Worm (Caenorhabditis elegans) whole organism, L2 larva: Measurements from ENCODE around the gene clec-133.

Experiments used
- F13H6.1 ChIP-seq: sonication (generic microtip); optimal IDR thresholded peaks from 2 replicates; lab custom pipeline; 2016; ENCODE audit warnings: missing genetic modification characterization, missing compliant biosample characterization
- R02D3.7 ChIP-seq: fragments of 150-350 bp; optimal IDR thresholded peaks from 2 replicates; lab custom pipeline; 2014; ENCODE audit warnings: missing biosample characterization, missing genetic modification characterization
- Y55F3AM.14 ChIP-seq: fragments of 200-800 bp; sonication (Bioruptor generic); optimal IDR thresholded peaks from 2 replicates; lab custom pipeline; 2018; ENCODE audit warnings: mild to moderate bottlenecking, missing genetic modification characterization, missing compliant biosample characterization
- ZK546.5 ChIP-seq: sonication (generic microtip); optimal IDR thresholded peaks from 2 replicates; lab custom pipeline; 2017; ENCODE audit warnings: missing biosample characterization, missing genetic modification characterization
- aly-2 ChIP-seq: fragments of 150-350 bp; optimal IDR thresholded peaks from 2 replicates; lab custom pipeline; 2014; ENCODE audit warnings: missing biosample characterization, missing genetic modification characterization
- ama-1 ChIP-seq: fragments of 150-350 bp; optimal IDR thresholded peaks from 2 replicates; lab custom pipeline; 2018; ENCODE audit warnings: inconsistent platforms
- blmp-1 ChIP-seq: sonication (generic microtip); optimal IDR thresholded peaks from 2 replicates; lab custom pipeline; 2017; ENCODE audit warnings: missing genetic modification characterization, mild to moderate bottlenecking, missing compliant biosample characterization, antibody characterized with exemption, moderate library complexity; ENCODE audit not compliant: insufficient read depth
- ceh-16 ChIP-seq: fragments of 150-350 bp; optimal IDR thresholded peaks from 2 replicates; lab custom pipeline; 2014; ENCODE audit warnings: missing biosample characterization, missing genetic modification characterization
- ceh-82 ChIP-seq: fragments of 150-350 bp; optimal IDR thresholded peaks from 2 replicates; lab custom pipeline; 2014; ENCODE audit warnings: missing biosample characterization, missing genetic modification characterization
- dmd-4 ChIP-seq: sonication (generic microtip); optimal IDR thresholded peaks from 2 replicates; lab custom pipeline; 2017; ENCODE audit warnings: missing biosample characterization, missing genetic modification characterization
- egl-27 ChIP-seq: sonication (generic microtip); optimal IDR thresholded peaks from 3 replicates; lab custom pipeline; 2017; ENCODE audit warnings: missing biosample characterization, missing genetic modification reagents, missing genetic modification characterization
- elt-1 ChIP-seq: fragments of 150-350 bp; optimal IDR thresholded peaks from 2 replicates; lab custom pipeline; 2014; ENCODE audit warnings: missing biosample characterization, missing genetic modification characterization
- elt-3 ChIP-seq: sonication (generic microtip); optimal IDR thresholded peaks from 2 replicates; lab custom pipeline; 2017; ENCODE audit warnings: missing biosample characterization, missing genetic modification characterization
- fos-1 ChIP-seq: fragments of 150-350 bp; optimal IDR thresholded peaks from 2 replicates; lab custom pipeline; 2014; ENCODE audit warnings: missing biosample characterization, missing genetic modification characterization
- gmeb-1 ChIP-seq: fragments of 150-350 bp; optimal IDR thresholded peaks from 2 replicates; lab custom pipeline; 2014; ENCODE audit warnings: missing biosample characterization, missing genetic modification characterization
- lin-11 ChIP-seq: fragments of 150-350 bp; sonication (generic microtip); optimal IDR thresholded peaks from 2 replicates; lab custom pipeline; 2014; ENCODE audit warnings: missing biosample characterization, missing genetic modification characterization, inconsistent platforms, mixed read lengths
- lsy-2 ChIP-seq, 2 experiments: fragments of 150-350 bp in 1 of 2; sonication (generic microtip) in 1 of 2; optimal IDR thresholded peaks; 2 replicates each; lab custom pipeline; 2014 to 2017; ENCODE audit warnings: missing biosample characterization in 2 of 2, missing genetic modification characterization in 2 of 2
- mbf-1 ChIP-seq: sonication (generic microtip); optimal IDR thresholded peaks from 2 replicates; lab custom pipeline; 2017; ENCODE audit warnings: missing biosample characterization, missing genetic modification characterization
- mdl-1 ChIP-seq, 2 experiments: fragments of 150-350 bp in 1 of 2; sonication (generic microtip) in 1 of 2; optimal IDR thresholded peaks; 2 replicates each; lab custom pipeline; 2017; ENCODE audit warnings: missing biosample characterization in 2 of 2, missing genetic modification characterization in 2 of 2
- nhr-10 ChIP-seq: sonication (generic microtip); optimal IDR thresholded peaks from 2 replicates; lab custom pipeline; 2017; ENCODE audit warnings: missing biosample characterization, missing genetic modification characterization
- nhr-12 ChIP-seq: fragments of 150-350 bp; optimal IDR thresholded peaks from 2 replicates; lab custom pipeline; 2014; ENCODE audit warnings: missing biosample characterization, missing genetic modification characterization
- nhr-129 ChIP-seq: fragments of 150-350 bp; optimal IDR thresholded peaks from 2 replicates; lab custom pipeline; 2014; ENCODE audit warnings: missing biosample characterization, missing genetic modification characterization
- nhr-21 ChIP-seq: fragments of 150-350 bp; optimal IDR thresholded peaks from 2 replicates; lab custom pipeline; 2014; ENCODE audit warnings: missing biosample characterization, missing genetic modification characterization
- nhr-237 ChIP-seq: fragments of 150-350 bp; optimal IDR thresholded peaks from 2 replicates; lab custom pipeline; 2014; ENCODE audit warnings: missing biosample characterization, missing genetic modification characterization
- nhr-25 ChIP-seq: fragments of 150-350 bp; sonication (generic microtip); optimal IDR thresholded peaks from 3 replicates; lab custom pipeline; 2014; ENCODE audit warnings: missing biosample characterization, missing genetic modification characterization
- nhr-6 ChIP-seq: fragments of 150-350 bp; optimal IDR thresholded peaks from 2 replicates; lab custom pipeline; 2014; ENCODE audit warnings: missing biosample characterization, missing genetic modification characterization
- nhr-77 ChIP-seq: fragments of 150-350 bp; optimal IDR thresholded peaks from 2 replicates; lab custom pipeline; 2014; ENCODE audit warnings: missing biosample characterization, missing genetic modification characterization
- peb-1 ChIP-seq: fragments of 150-350 bp; optimal IDR thresholded peaks from 2 replicates; lab custom pipeline; 2014; ENCODE audit warnings: missing biosample characterization, missing genetic modification characterization
- skn-1 ChIP-seq: sonication (generic microtip); optimal IDR thresholded peaks from 2 replicates; lab custom pipeline; 2017; ENCODE audit warnings: missing biosample characterization, missing genetic modification characterization
- sma-3 ChIP-seq: sonication (generic microtip); optimal IDR thresholded peaks from 2 replicates; lab custom pipeline; 2016; ENCODE audit warnings: missing genetic modification reagents, missing genetic modification characterization, missing compliant biosample characterization
- sma-9 ChIP-seq, 2 experiments: fragments of 150-350 bp in 1 of 2; sonication (generic microtip) in 1 of 2; optimal IDR thresholded peaks; 2 replicates each; lab custom pipeline; 2014 to 2016; ENCODE audit warnings: missing genetic modification characterization in 2 of 2, mild to moderate bottlenecking in 1 of 2, missing biosample characterization in 1 of 2, missing compliant biosample characterization in 1 of 2, missing genetic modification reagents in 1 of 2, moderate library complexity in 1 of 2
- snpc-4 ChIP-seq: fragments of 150-350 bp; optimal IDR thresholded peaks from 2 replicates; lab custom pipeline; 2014; ENCODE audit warnings: missing biosample characterization, missing genetic modification characterization
- unc-55 ChIP-seq: fragments of 150-350 bp; sonication (generic microtip); optimal IDR thresholded peaks from 3 replicates; lab custom pipeline; 2014; ENCODE audit warnings: missing biosample characterization, missing genetic modification reagents, missing genetic modification characterization
- unc-62 ChIP-seq: fragments of 150-350 bp; optimal IDR thresholded peaks from 2 replicates; lab custom pipeline; 2014; ENCODE audit warnings: missing biosample characterization, missing genetic modification reagents, missing genetic modification characterization
- zag-1 ChIP-seq: fragments of 150-350 bp; optimal IDR thresholded peaks from 2 replicates; lab custom pipeline; 2014; ENCODE audit warnings: missing biosample characterization, missing genetic modification characterization
- ztf-1 ChIP-seq: fragments of 200-800 bp; sonication (Bioruptor generic); conservative IDR thresholded peaks from 2 replicates; pipeline ENCODE4 v1.3.6; 2022; ENCODE audit warnings: missing genetic modification characterization, missing compliant biosample characterization
- ztf-11 ChIP-seq: sonication (generic microtip); optimal IDR thresholded peaks from 2 replicates; lab custom pipeline; 2017; ENCODE audit warnings: missing biosample characterization, missing genetic modification characterization
- ztf-4 ChIP-seq: fragments of 150-350 bp; optimal IDR thresholded peaks from 2 replicates; lab custom pipeline; 2014; ENCODE audit warnings: missing biosample characterization, missing genetic modification characterization

Gene clec-133

ce11 chrII:3554673-3555072 is 23.5 kb upstream of the clec-133 start:
- TF ChIP-seq ZK546.5 (no peak), F13H6.1 (no peak), sma-3 (GFP tag; lab: Kevin White, UChicago) (no peak), lsy-2 (tag; optimal IDR thresholded peaks at IDR 0.05; lab: Kevin White, UChicago) (no peak), lin-11 (tag; lab: Kevin White, UChicago) (no peak), ztf-1 (no peak), nhr-12 (tag; lab: Kevin White, UChicago) (no peak), aly-2 (tag; lab: Kevin White, UChicago) (no peak), sma-9 (GFP tag; optimal IDR thresholded peaks at IDR 0.05; lab: Kevin White, UChicago) (no peak), sma-9 (tag; optimal IDR thresholded peaks at IDR 0.05; lab: Kevin White, UChicago) (no peak), ztf-11 (tag; lab: Kevin White, UChicago) (no peak), nhr-77 (tag; lab: Kevin White, UChicago) (no peak), mdl-1 (tag; optimal IDR thresholded peaks at IDR 0.05; lab: Kevin White, UChicago) (no peak), nhr-237 (tag; lab: Kevin White, UChicago) (no peak), zag-1 (tag; lab: Kevin White, UChicago) (no peak), Y55F3AM.14 (GFP tag; lab: Kevin White, UChicago) (no peak), gmeb-1 (tag; lab: Kevin White, UChicago) (no peak)
- TF ChIP-seq, all 48 proteins: peak for 0

DNA sequence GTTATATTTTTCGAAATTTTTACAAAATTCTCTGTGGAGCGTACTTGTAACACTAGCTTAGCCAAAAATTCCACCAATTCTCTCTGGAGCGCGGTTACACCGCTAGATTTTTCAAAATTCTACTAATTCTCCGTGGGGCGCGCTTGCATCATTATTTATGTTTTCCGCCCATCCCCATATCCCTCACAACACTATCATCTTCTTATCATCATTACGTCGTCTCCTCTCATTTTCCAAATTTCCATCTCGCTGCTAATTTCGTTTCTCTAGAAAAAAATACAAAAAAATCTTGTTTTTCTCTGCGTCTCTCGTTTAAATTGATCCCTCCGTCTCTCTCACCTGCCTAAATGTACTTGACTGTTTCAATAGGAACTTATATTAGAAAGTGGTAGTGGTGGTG is 22.9 kb upstream of the clec-133 start:
- TF ChIP-seq nhr-129 (no peak), ama-1 (lab: Kevin White, UChicago) (no peak), sma-3 (GFP tag; lab: Kevin White, UChicago) (peak; percentile 54)

- no peak for TF ChIP-seq skn-1
- TF ChIP-seq nhr-21 (tag; lab: Kevin White, UChicago): no peak
- no peak for TF ChIP-seq peb-1 (tag; lab: Kevin White, UChicago)
- no peak for TF ChIP-seq lin-11 (tag; lab: Kevin White, UChicago)
- no peak for TF ChIP-seq unc-62 (GFP tag; lab: Kevin White, UChicago)
- TF ChIP-seq unc-55 (GFP tag; lab: Kevin White, UChicago): no peak
- no peak for TF ChIP-seq R02D3.7
- TF ChIP-seq ZK546.5: no peak
- TF ChIP-seq sma-3 (GFP tag; lab: Kevin White, UChicago): no peak
- no peak for TF ChIP-seq mbf-1 (tag; lab: Kevin White, UChicago)
- TF ChIP-seq snpc-4 (tag; lab: Kevin White, UChicago): no peak
- no peak for TF ChIP-seq ceh-82
- no peak for TF ChIP-seq zag-1 (tag; lab: Kevin White, UChicago)
- TF ChIP-seq egl-27 (tag; lab: Kevin White, UChicago): no peak
Measured at ce11 chrII:3556584-3556983, 21.6 kb upstream of the clec-133 start.

ce11 chrII:3557417-3557816 is 20.8 kb upstream of the clec-133 start, which contains the start of gene lgc-45:
TSS of gene lgc-45 (plus strand) at chrII:3557472.
- no peak for TF ChIP-seq fos-1 (tag; lab: Kevin White, UChicago)
- no peak for TF ChIP-seq zag-1 (tag; lab: Kevin White, UChicago)
- TF ChIP-seq dmd-4 (tag; lab: Kevin White, UChicago): no peak
- no peak for TF ChIP-seq egl-27 (tag; lab: Kevin White, UChicago)
- TF ChIP-seq ztf-4 (tag; lab: Kevin White, UChicago): no peak
- TF ChIP-seq nhr-6 (tag; lab: Kevin White, UChicago): no peak
- TF ChIP-seq mbf-1 (tag; lab: Kevin White, UChicago): no peak
- TF ChIP-seq nhr-10 (tag; lab: Kevin White, UChicago): no peak
- no peak for TF ChIP-seq nhr-237 (tag; lab: Kevin White, UChicago)
- no peak for TF ChIP-seq ceh-16 (tag; lab: Kevin White, UChicago)
- no peak for TF ChIP-seq blmp-1
- no peak for TF ChIP-seq nhr-21 (tag; lab: Kevin White, UChicago)
- TF ChIP-seq elt-1 (tag; lab: Kevin White, UChicago): no peak
- no peak for TF ChIP-seq nhr-25 (tag; lab: Kevin White, UChicago)
- no peak for TF ChIP-seq ZK546.5
- TF ChIP-seq sma-9 (GFP tag; optimal IDR thresholded peaks at IDR 0.05; lab: Kevin White, UChicago): no peak
- no peak for TF ChIP-seq sma-9 (tag; optimal IDR thresholded peaks at IDR 0.05; lab: Kevin White, UChicago)
- no peak for TF ChIP-seq peb-1 (tag; lab: Kevin White, UChicago)
- TF ChIP-seq elt-3 (tag; lab: Kevin White, UChicago): no peak
- TF ChIP-seq mdl-1 (tag; optimal IDR thresholded peaks at IDR 0.05; lab: Kevin White, UChicago): no peak
